Worm (Caenorhabditis elegans): ENCODE results near the gene srt-37.
A peak's percentile ranks its signal among the peaks of the same experiment; 100 is the strongest.

The srt-37 gene

DNA sequence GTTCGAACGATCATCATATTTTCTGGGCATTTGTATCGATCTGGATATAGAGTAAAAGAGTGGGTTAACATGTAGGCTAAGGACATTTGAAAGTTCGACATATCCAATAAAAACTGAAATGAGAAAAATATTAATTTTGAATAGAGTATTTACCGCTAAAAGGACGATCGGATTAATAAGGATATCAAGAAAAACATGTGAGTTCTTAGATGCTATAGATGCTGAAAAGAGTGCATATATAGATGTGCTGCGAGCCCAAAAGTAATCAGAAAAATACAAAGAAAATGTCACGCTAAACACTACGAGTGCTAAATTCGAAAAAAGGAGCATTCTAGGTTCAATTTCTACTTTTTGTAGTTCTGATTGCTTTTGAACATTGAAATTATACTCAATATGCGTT lies 39.2 kb downstream of the srt-37 start, which contains the start of gene srt-12:
srt-12 (minus strand) TSS at position 101 of the 400 bp plus-strand sequence.
- TF ChIP-seq daf-8 (GFP tag; IDR thresholded peaks at IDR 0.05): no peak

ce11 chrV:4241555-4241954 lies 40.0 kb downstream of the srt-37 start:
- TF ChIP-seq Y75B8A.6 (GFP tag; IDR thresholded peaks at IDR 0.05) (no peak), unc-62 (GFP tag; optimal IDR thresholded peaks at IDR 0.05 in 1 of 2) (peak in 1 of 2 experiments; percentile 91), unc-62 (tag; optimal IDR thresholded peaks at IDR 0.05) (no peak), zip-11 (GFP tag; IDR thresholded peaks at IDR 0.05) (no peak), snpc-1.2 (GFP tag; IDR thresholded peaks at IDR 0.05) (no peak)

DNA sequence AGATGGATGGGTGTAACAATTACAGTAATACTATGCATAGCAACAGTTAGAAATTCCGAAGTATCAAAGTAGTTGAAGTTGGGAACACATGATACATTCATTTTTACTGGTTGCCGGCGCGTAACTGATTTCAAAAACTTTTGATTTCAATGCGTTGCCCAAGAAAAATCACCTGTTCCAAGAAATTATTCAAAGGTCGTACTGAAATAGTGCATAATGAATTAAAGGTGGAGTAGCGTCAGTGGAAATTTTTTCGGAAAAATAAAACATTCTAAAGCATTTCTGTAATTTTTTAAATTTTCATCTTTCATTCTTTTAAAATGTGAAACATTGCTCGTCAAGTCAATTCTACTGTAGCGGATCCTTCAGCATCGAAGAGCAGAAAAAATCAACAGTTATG lies 41.3 kb downstream of the srt-37 start, which contains the start of gene srh-204:
srh-204 (minus strand) TSS at position 101 of the 400 bp plus-strand sequence.
- TF ChIP-seq unc-39 (tag; optimal IDR thresholded peaks at IDR 0.05) (no peak), aha-1 (tag) (peak; percentile 86)

DNA sequence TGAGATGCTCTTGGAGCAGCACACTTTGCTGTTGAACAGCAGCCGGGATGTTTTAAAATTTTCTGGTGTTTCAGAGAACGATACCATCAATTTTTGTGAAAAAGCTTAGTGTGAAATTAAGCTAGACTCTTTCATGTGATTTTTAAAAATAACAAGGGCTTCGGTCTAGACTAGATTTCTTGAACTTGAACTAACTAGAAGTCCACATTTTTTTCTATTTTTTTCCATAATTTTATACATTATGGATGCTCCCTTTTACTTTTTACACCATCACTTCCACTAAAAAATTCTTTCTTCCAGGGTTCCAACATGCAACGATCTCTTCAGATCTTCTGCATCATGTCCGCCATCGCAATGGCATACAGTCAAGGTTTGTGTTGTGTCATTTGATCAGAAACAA lies 45.5 kb downstream of the srt-37 start, which contains the start of gene nlp-13:
nlp-13 (plus strand) TSS at position 301 of the 400 bp plus-strand sequence.
- no peak for TF ChIP-seq ZK546.5 (tag; optimal IDR thresholded peaks at IDR 0.05)
- TF ChIP-seq dmd-8 (GFP tag; IDR thresholded peaks at IDR 0.05): no peak
- no peak for TF ChIP-seq ZK337.2 (GFP tag; IDR thresholded peaks at IDR 0.05)
- TF ChIP-seq madf-9 (GFP tag; conservative IDR thresholded peaks at IDR 0.05): no peak
- TF ChIP-seq ama-1 (optimal IDR thresholded peaks at IDR 0.05): no peak
- no peak for TF ChIP-seq lir-3 (tag; optimal IDR thresholded peaks at IDR 0.05)
- no peak for TF ChIP-seq ceh-62 (tag; optimal IDR thresholded peaks at IDR 0.05)
- no peak for TF ChIP-seq unc-62 (GFP tag; optimal IDR thresholded peaks at IDR 0.05 in 1 of 2)
- TF ChIP-seq unc-62 (tag; optimal IDR thresholded peaks at IDR 0.05): no peak
- TF ChIP-seq R02D3.7 (tag; optimal IDR thresholded peaks at IDR 0.05): no peak
- no peak for TF ChIP-seq skn-1 (tag; optimal IDR thresholded peaks at IDR 0.05)
- no peak for TF ChIP-seq saeg-2 (GFP tag; IDR thresholded peaks at IDR 0.05)
- no peak for TF ChIP-seq mep-1 (tag; optimal IDR thresholded peaks at IDR 0.05)
- no peak for TF ChIP-seq Y75B8A.6 (GFP tag; IDR thresholded peaks at IDR 0.05)

Data from whole organism, L4 larva.